Worm (Caenorhabditis elegans): ENCODE data around the gene srh-169.

DNA sequence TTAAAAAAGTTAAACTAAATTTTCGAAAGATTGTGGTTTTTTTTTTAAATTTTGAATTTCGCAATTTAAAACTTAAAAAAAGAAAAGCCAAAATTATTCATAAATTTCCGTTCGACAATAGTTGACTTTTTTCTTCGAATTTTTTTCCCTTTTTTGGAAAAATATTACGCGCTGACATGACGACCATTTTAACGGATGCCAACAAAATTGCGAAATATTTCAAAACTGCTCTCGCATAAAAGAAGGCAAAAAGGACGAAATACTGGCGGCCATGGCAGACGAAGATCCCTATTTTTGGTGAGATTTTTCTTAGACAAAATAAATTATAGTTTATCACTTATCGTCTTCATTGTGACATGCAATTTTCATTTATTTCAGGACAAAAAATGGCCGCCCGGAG is 9.1 kb upstream of the srh-169 start:
- TF ChIP-seq ama-1 (optimal IDR thresholded peaks at IDR 0.05): no peak
- TF ChIP-seq ceh-13 (GFP tag; optimal IDR thresholded peaks at IDR 0.05): no peak
- no peak for TF ChIP-seq hnd-1 (tag; optimal IDR thresholded peaks at IDR 0.05)
- TF ChIP-seq pes-1 (GFP tag; IDR thresholded peaks at IDR 0.05): no peak
- TF ChIP-seq ceh-36 (tag; optimal IDR thresholded peaks at IDR 0.05): no peak
- no peak for TF ChIP-seq ets-7 (tag; optimal IDR thresholded peaks at IDR 0.05)
- no peak for TF ChIP-seq aly-1 (tag; optimal IDR thresholded peaks at IDR 0.05)
- no peak for TF ChIP-seq scrt-1 (GFP tag; IDR thresholded peaks at IDR 0.05)
- no peak for TF ChIP-seq hmg-4 (GFP tag; optimal IDR thresholded peaks at IDR 0.05)
- TF ChIP-seq tra-4 (tag; optimal IDR thresholded peaks at IDR 0.05): no peak
